Worm (Caenorhabditis elegans) whole organism, L4 larva: ENCODE results near the gene Y37D8A.16.

Experiments used
- R02D3.7 ChIP-seq: fragments of 150-350 bp; sonication (generic microtip); optimal IDR thresholded peaks from 3 replicates; lab custom pipeline; 2014; ENCODE audit warnings: missing biosample characterization, missing genetic modification characterization
- dpl-1 ChIP-seq: fragments of 150-350 bp; optimal IDR thresholded peaks from 2 replicates; lab custom pipeline; 2014; ENCODE audit warnings: missing biosample characterization, missing genetic modification reagents, missing genetic modification characterization
- nhr-77 ChIP-seq: fragments of 150-350 bp; optimal IDR thresholded peaks from 2 replicates; lab custom pipeline; 2014; ENCODE audit warnings: missing biosample characterization, missing genetic modification characterization
- snpc-4 ChIP-seq: fragments of 150-350 bp; optimal IDR thresholded peaks from 2 replicates; lab custom pipeline; 2014; ENCODE audit warnings: missing biosample characterization, missing genetic modification characterization
- ztf-11 ChIP-seq: fragments of 150-350 bp; optimal IDR thresholded peaks from 2 replicates; lab custom pipeline; 2014; ENCODE audit warnings: missing biosample characterization, missing genetic modification characterization

ce11 chrIII:12877527-12878234 lies 40.8 kb downstream of the Y37D8A.16 start, which contains the start of the genes cec-7 and enu-3.5:
- TF ChIP-seq snpc-4 (no peak), dpl-1 (no peak), nhr-77 (tag; lab: Kevin White, UChicago) (no peak), R02D3.7 (no peak), ztf-11 (no peak)
